ENCODE assay signal across 3 worm cellular contexts in the genomic region with DNA sequence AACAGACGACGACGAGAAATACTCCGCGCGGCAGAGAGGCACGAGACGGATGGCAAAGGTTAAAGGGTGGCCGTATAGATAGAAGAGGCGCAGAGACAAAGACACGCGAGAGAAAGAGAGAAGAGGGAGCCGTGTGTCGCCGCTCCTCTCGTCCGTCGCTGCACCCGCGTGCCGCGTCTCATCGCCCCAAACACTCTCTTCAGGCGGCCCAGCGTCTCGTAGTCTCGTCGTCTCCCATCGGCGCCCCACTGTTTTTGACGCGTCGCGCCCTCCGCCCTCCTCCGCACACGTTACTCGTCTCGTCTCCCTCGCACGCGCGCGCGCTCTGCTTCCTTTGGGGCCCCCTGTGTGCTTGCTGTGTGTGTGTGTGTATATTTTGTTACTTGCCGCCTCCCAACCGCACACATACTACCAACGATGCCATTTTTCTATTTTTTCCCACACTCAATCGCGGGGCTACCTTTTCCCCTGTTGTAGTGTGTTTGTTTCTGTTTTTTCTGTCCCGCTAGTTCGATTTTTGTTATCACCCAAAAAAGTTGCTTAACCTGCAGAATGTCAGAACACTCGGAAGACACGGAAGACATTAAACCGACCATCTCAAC.
TF ChIP-seq lines count a peak whose summit lies in the region.

A gene (plus strand): TSS at position 552 of the 602 bp plus-strand sequence.

TF ChIP-seq in whole organism, L2 larva, 48 proteins besides CTCF, POLR2A, EP300 and RAD21 (continued from another document):
- TF ChIP-seq nhr-21 (tag; optimal IDR thresholded peaks at IDR 0.05; lab: Kevin White, UChicago) (peak; percentile 76), dmd-4 (tag; optimal IDR thresholded peaks at IDR 0.05; lab: Kevin White, UChicago) (no peak), nhr-25 (tag; optimal IDR thresholded peaks at IDR 0.05; lab: Kevin White, UChicago) (peak; percentile 39), gmeb-1 (tag; optimal IDR thresholded peaks at IDR 0.05; lab: Kevin White, UChicago) (peak; percentile 50), nhr-23 (tag; optimal IDR thresholded peaks at IDR 0.05; lab: Kevin White, UChicago) (no peak), zag-1 (tag; optimal IDR thresholded peaks at IDR 0.05; lab: Kevin White, UChicago) (peak; percentile 59), ama-1 (optimal IDR thresholded peaks at IDR 0.05; lab: Kevin White, UChicago) (no peak), lin-11 (tag; optimal IDR thresholded peaks at IDR 0.05; lab: Kevin White, UChicago) (no peak), mbf-1 (tag; optimal IDR thresholded peaks at IDR 0.05; lab: Kevin White, UChicago) (no peak), ceh-82 (tag; optimal IDR thresholded peaks at IDR 0.05; lab: Kevin White, UChicago) (no peak), nhr-77 (tag; optimal IDR thresholded peaks at IDR 0.05; lab: Kevin White, UChicago) (no peak), nhr-129 (tag; optimal IDR thresholded peaks at IDR 0.05; lab: Kevin White, UChicago) (peak; percentile 44), crh-2 (tag; optimal IDR thresholded peaks at IDR 0.05; lab: Kevin White, UChicago) (no peak), mab-5 (tag; optimal IDR thresholded peaks at IDR 0.05; lab: Kevin White, UChicago) (peak; percentile 32), snpc-4 (tag; optimal IDR thresholded peaks at IDR 0.05; lab: Kevin White, UChicago) (peak; percentile 32), lin-13 (GFP tag; optimal IDR thresholded peaks at IDR 0.05; lab: Kevin White, UChicago) (peak; percentile 33), sma-9 (GFP tag; optimal IDR thresholded peaks at IDR 0.05; lab: Kevin White, UChicago) (peak; percentile 83), sma-9 (tag; optimal IDR thresholded peaks at IDR 0.05; lab: Kevin White, UChicago) (no peak), nhr-12 (tag; optimal IDR thresholded peaks at IDR 0.05; lab: Kevin White, UChicago) (no peak), lin-39 (tag; optimal IDR thresholded peaks at IDR 0.05; lab: Kevin White, UChicago) (no peak), unc-39 (tag; optimal IDR thresholded peaks at IDR 0.05; lab: Kevin White, UChicago) (peak; percentile 39), alr-1 (tag; optimal IDR thresholded peaks at IDR 0.05; lab: Kevin White, UChicago) (no peak), sma-3 (GFP tag; optimal IDR thresholded peaks at IDR 0.05; lab: Kevin White, UChicago) (peak; percentile 67), aly-2 (tag; optimal IDR thresholded peaks at IDR 0.05; lab: Kevin White, UChicago) (no peak), egl-27 (tag; optimal IDR thresholded peaks at IDR 0.05; lab: Kevin White, UChicago) (no peak), C34F6.9 (tag; optimal IDR thresholded peaks at IDR 0.05; lab: Kevin White, UChicago) (peak; percentile 14), unc-55 (GFP tag; optimal IDR thresholded peaks at IDR 0.05; lab: Kevin White, UChicago) (peak; percentile 62)
TF ChIP-seq in whole organism, L2 larva: peak in this region for 20.

TF ChIP-seq in whole organism, L4 larva, 104 proteins besides CTCF, POLR2A, EP300 and RAD21 (continued from another document and continues in another):
- TF ChIP-seq tra-1 (GFP tag; IDR thresholded peaks at IDR 0.05; lab: Robert Waterston, UW) (0 out of 2 replicates have a peak, but pooled peaks have one; percentile 19), sdz-12 (GFP tag; optimal IDR thresholded peaks at IDR 0.05; lab: Kevin White, UChicago) (no peak), Y48G9A.11 (GFP tag; IDR thresholded peaks at IDR 0.05; lab: Robert Waterston, UW) (no peak), ztf-7 (tag; optimal IDR thresholded peaks at IDR 0.05; lab: Kevin White, UChicago) (no peak), saeg-2 (GFP tag; IDR thresholded peaks at IDR 0.05; lab: Robert Waterston, UW) (0 out of 2 replicates have a peak, but pooled peaks have one; percentile 64), dve-1 (tag; optimal IDR thresholded peaks at IDR 0.05; lab: Kevin White, UChicago; ENCODE audit: insufficient read depth) (peak; percentile 45), lin-39 (tag; optimal IDR thresholded peaks at IDR 0.05; lab: Kevin White, UChicago) (no peak), F26F4.8 (GFP tag; conservative IDR thresholded peaks at IDR 0.05; lab: Robert Waterston, UW) (no peak), madf-5 (GFP tag; IDR thresholded peaks at IDR 0.05; lab: Robert Waterston, UW) (0 out of 4 replicates have a peak, but pooled peaks of 1 of the 2 experiments have one; percentile 28), rbr-2 (tag; optimal IDR thresholded peaks at IDR 0.05; lab: Kevin White, UChicago) (peak; percentile 79), nhr-48 (tag; optimal IDR thresholded peaks at IDR 0.05; lab: Kevin White, UChicago) (peak; percentile 89), duxl-1 (tag; optimal IDR thresholded peaks at IDR 0.05; lab: Kevin White, UChicago; ENCODE audit: poor library complexity) (no peak), aha-1 (tag; lab: Kevin White, UChicago) (peak; percentile 99), ZK546.5 (tag; optimal IDR thresholded peaks at IDR 0.05; lab: Kevin White, UChicago) (no peak), daf-16 (GFP tag; optimal IDR thresholded peaks at IDR 0.05; lab: Kevin White, UChicago) (peak; percentile 10 to 56), daf-16 (tag; optimal IDR thresholded peaks at IDR 0.05; lab: Kevin White, UChicago) (peak; percentile 68), dmd-9 (GFP tag; IDR thresholded peaks at IDR 0.05; lab: Robert Waterston, UW) (no peak), zfp-2 (tag; optimal IDR thresholded peaks at IDR 0.05; lab: Kevin White, UChicago) (no peak), nhr-237 (tag; optimal IDR thresholded peaks at IDR 0.05; lab: Kevin White, UChicago) (no peak), ama-1 (optimal IDR thresholded peaks at IDR 0.05; lab: Kevin White, UChicago) (no peak), nhr-11 (tag; optimal IDR thresholded peaks at IDR 0.05; lab: Kevin White, UChicago) (no peak), snpc-1.2 (GFP tag; IDR thresholded peaks at IDR 0.05; lab: Robert Waterston, UW) (no peak), madf-9 (GFP tag; conservative IDR thresholded peaks at IDR 0.05; lab: Robert Waterston, UW) (peak; percentile 98), F44E2.7 (GFP tag; IDR thresholded peaks at IDR 0.05; lab: Robert Waterston, UW) (no peak), nhr-102 (tag; optimal IDR thresholded peaks at IDR 0.05; lab: Kevin White, UChicago) (peak; percentile 51), unc-62 (GFP tag; optimal IDR thresholded peaks at IDR 0.05 in 1 of 2; lab: Kevin White, UChicago) (no peak), unc-62 (tag; optimal IDR thresholded peaks at IDR 0.05; lab: Kevin White, UChicago) (no peak), ceh-20 (GFP tag; IDR thresholded peaks at IDR 0.05; lab: Robert Waterston, UW) (peak; percentile 22; the same call in 1 of the 2 replicates), ctbp-1 (GFP tag; IDR thresholded peaks at IDR 0.05; lab: Robert Waterston, UW) (peak; percentile 61), lsy-2 (tag; optimal IDR thresholded peaks at IDR 0.05; lab: Kevin White, UChicago) (peak; percentile 37 to 44), ZK337.2 (GFP tag; IDR thresholded peaks at IDR 0.05; lab: Robert Waterston, UW) (no peak), lin-38 (GFP tag; IDR thresholded peaks at IDR 0.05; lab: Robert Waterston, UW) (peak; percentile 69), nhr-42 (GFP tag; IDR thresholded peaks at IDR 0.05; lab: Robert Waterston, UW) (peak; percentile 76; the same call in 1 of the 2 replicates), ceh-82 (tag; optimal IDR thresholded peaks at IDR 0.05; lab: Kevin White, UChicago) (no peak), lin-1 (GFP tag; IDR thresholded peaks at IDR 0.05; lab: Robert Waterston, UW) (no peak), T20F7.1 (GFP tag; optimal IDR thresholded peaks at IDR 0.05; lab: Kevin White, UChicago) (no peak), hlh-30 (tag; optimal IDR thresholded peaks at IDR 0.05; lab: Kevin White, UChicago; ENCODE audit: insufficient read depth) (peak; percentile 83), dpl-1 (GFP tag; optimal IDR thresholded peaks at IDR 0.05; lab: Kevin White, UChicago) (peak; percentile 18), zip-11 (GFP tag; IDR thresholded peaks at IDR 0.05; lab: Robert Waterston, UW) (no peak), fos-1 (tag; optimal IDR thresholded peaks at IDR 0.05; lab: Kevin White, UChicago) (no peak), gei-8 (GFP tag; optimal IDR thresholded peaks at IDR 0.05; lab: Kevin White, UChicago) (no peak), Y5F2A.4 (GFP tag; optimal IDR thresholded peaks at IDR 0.05; lab: Kevin White, UChicago) (no peak), zag-1 (tag; optimal IDR thresholded peaks at IDR 0.05; lab: Kevin White, UChicago) (no peak), aly-2 (tag; optimal IDR thresholded peaks at IDR 0.05; lab: Kevin White, UChicago) (no peak), arid-1 (GFP tag; conservative IDR thresholded peaks at IDR 0.05; lab: Robert Waterston, UW) (0 out of 2 replicates have a peak, but pooled peaks have one; percentile 37), F10B5.3 (tag; optimal IDR thresholded peaks at IDR 0.05; lab: Kevin White, UChicago) (peak; percentile 13), nhr-25 (tag; optimal IDR thresholded peaks at IDR 0.05; lab: Kevin White, UChicago; ENCODE audit: borderline replicate concordance, insufficient read depth) (no peak), zip-2 (tag; optimal IDR thresholded peaks at IDR 0.05; lab: Kevin White, UChicago) (no peak), spr-3 (GFP tag; optimal IDR thresholded peaks at IDR 0.05; lab: Kevin White, UChicago) (peak; percentile 26), ceh-62 (tag; optimal IDR thresholded peaks at IDR 0.05; lab: Kevin White, UChicago) (no peak)

TF ChIP-seq in whole organism, late embryonic, 69 proteins besides CTCF, POLR2A, EP300 and RAD21 (continued from another document):
- peak; percentile 64 for TF ChIP-seq ceh-31 (tag; optimal IDR thresholded peaks at IDR 0.05; lab: Kevin White, UChicago)
- TF ChIP-seq ets-4 (tag; optimal IDR thresholded peaks at IDR 0.05; lab: Kevin White, UChicago) = peak; percentile 16
